Worm (Caenorhabditis elegans): ENCODE measurements around the gene F58E6.6.

Gene F58E6.6

ce11 chrV:9798212-9798611 lies 45.4 kb upstream of the F58E6.6 start:
- TF ChIP-seq akir-1 (GFP tag; optimal IDR thresholded peaks at IDR 0.05) (no peak), F57C9.4 (tag; optimal IDR thresholded peaks at IDR 0.05) (no peak), Y56A3A.18 (GFP tag; IDR thresholded peaks at IDR 0.05) (no peak), F22D6.2 (tag; optimal IDR thresholded peaks at IDR 0.05) (no peak)

DNA sequence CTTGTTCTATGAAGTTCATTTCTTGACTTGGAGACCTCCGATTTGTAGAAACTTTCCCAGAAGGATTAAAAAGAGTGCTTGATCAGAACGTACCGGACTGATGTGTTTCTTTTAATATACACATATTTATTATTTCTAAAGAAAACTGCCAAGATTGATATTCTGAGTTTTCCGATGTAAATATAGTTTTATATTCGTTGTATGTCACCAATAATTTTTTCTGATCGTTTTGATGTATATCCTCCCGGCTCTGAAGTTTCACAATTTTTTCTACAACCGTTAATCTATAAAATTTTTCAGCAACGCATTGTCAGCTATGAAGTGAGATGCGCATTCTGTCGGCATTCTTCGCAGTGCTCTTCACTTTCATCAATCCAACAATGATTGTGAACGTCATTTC lies 43.7 kb upstream of the F58E6.6 start, which contains the start of gene F46B6.9:
TSS of gene F46B6.9 (plus strand) at position 301 of the 400 bp plus-strand sequence.
- TF ChIP-seq hlh-12 (tag; optimal IDR thresholded peaks at IDR 0.05), result no peak
- TF ChIP-seq tbp1 (GFP tag; optimal IDR thresholded peaks at IDR 0.05), result no peak
- TF ChIP-seq xnd-1 (tag; optimal IDR thresholded peaks at IDR 0.05), result no peak
- no peak for TF ChIP-seq lsy-27 (tag; optimal IDR thresholded peaks at IDR 0.05; ENCODE audit: borderline replicate concordance, insufficient read depth)
- no peak for TF ChIP-seq aptf-2 (GFP tag; conservative IDR thresholded peaks at IDR 0.05)
- no peak for TF ChIP-seq sptf-2 (GFP tag; optimal IDR thresholded peaks at IDR 0.05)
- no peak for TF ChIP-seq madf-8 (GFP tag; conservative IDR thresholded peaks at IDR 0.05)
- no peak for TF ChIP-seq sea-2 (GFP tag; IDR thresholded peaks at IDR 0.05)
- TF ChIP-seq ccch-3 (GFP tag; optimal IDR thresholded peaks at IDR 0.05), result no peak
- TF ChIP-seq K12H6.12 (tag; optimal IDR thresholded peaks at IDR 0.05), result no peak
- TF ChIP-seq F57A8.1 (GFP tag; optimal IDR thresholded peaks at IDR 0.05), result no peak
- TF ChIP-seq F22D6.2 (tag; optimal IDR thresholded peaks at IDR 0.05), result no peak

DNA sequence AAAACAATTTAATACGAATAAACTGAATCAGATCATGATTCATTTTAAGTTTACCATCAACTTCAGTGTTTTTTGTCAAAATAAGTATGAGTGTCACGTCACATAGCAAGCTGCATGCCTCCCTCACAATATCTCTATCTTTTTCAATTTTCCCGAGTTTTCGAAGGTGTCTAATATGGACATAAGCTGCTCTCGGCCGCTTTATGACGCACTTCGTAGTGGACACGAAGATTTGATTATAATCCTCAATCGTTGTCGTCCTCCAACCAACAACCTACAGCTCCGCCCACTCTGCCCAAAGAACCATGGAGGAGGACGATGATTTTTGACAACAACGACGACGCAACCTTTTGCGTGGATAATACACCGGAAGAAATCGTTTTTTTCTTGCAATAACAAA lies 43.2 kb upstream of the F58E6.6 start:
- TF ChIP-seq nfya-1 (tag; optimal IDR thresholded peaks at IDR 0.05; ENCODE audit: borderline replicate concordance, insufficient read depth) (no peak), nfyb-1 (GFP tag; IDR thresholded peaks at IDR 0.05) (no peak), hmg-20 (GFP tag; IDR thresholded peaks at IDR 0.05) (no peak), F22D6.2 (tag; optimal IDR thresholded peaks at IDR 0.05) (no peak), F33H1.4 (GFP tag; IDR thresholded peaks at IDR 0.05) (no peak), hlh-26 (GFP tag; conservative IDR thresholded peaks at IDR 0.05) (no peak), tlf-1 (GFP tag; optimal IDR thresholded peaks at IDR 0.05) (no peak), xnd-1 (tag; optimal IDR thresholded peaks at IDR 0.05) (no peak), C06A6.2 (GFP tag; conservative IDR thresholded peaks at IDR 0.05) (no peak), hmg-1.2 (GFP tag; IDR thresholded peaks at IDR 0.05) (no peak), aptf-3 (GFP tag; IDR thresholded peaks at IDR 0.05) (no peak), ceh-40 (GFP tag; IDR thresholded peaks at IDR 0.05) (no peak), egl-44 (GFP tag; IDR thresholded peaks at IDR 0.05) (no peak), snpc-1.3 (tag; optimal IDR thresholded peaks at IDR 0.05; ENCODE audit: insufficient read depth) (no peak), K12H6.12 (tag; optimal IDR thresholded peaks at IDR 0.05) (no peak), rec-8 (tag; optimal IDR thresholded peaks at IDR 0.05) (no peak), ztf-25 (GFP tag; IDR thresholded peaks at IDR 0.05) (no peak), zim-3 (tag; optimal IDR thresholded peaks at IDR 0.05) (no peak), attf-6 (GFP tag; IDR thresholded peaks at IDR 0.05) (no peak), Y79H2A.3 (GFP tag; conservative IDR thresholded peaks at IDR 0.05) (no peak)

DNA sequence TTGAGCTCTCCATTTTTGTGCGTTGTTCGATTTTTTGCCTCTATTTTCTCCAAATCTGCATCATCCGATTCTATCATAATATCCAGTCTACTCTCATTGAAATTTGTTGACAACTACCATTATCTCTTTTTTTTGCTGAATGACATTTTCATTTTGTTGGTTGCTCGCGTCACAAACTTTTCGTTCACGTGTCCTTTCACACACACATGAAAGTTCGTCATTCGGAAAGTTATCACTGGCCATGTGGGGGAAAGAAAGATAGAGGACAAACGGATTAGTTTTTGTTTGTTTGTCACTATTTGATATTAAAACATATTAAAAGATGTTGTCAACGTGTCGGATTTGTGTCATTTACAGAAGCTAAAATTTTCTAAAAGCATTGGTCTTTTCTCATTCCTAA lies 42.2 kb upstream of the F58E6.6 start:
- TF ChIP-seq ets-4 (GFP tag; optimal IDR thresholded peaks at IDR 0.05) (no peak), pbrm-1 (GFP tag; IDR thresholded peaks at IDR 0.05) (no peak), nhr-80 (tag; optimal IDR thresholded peaks at IDR 0.05) (peak; percentile 30), let-607 (tag; optimal IDR thresholded peaks at IDR 0.05) (peak in 1 of 2 experiments; percentile 52)

All from whole organism, young adult.